Worm (Caenorhabditis elegans) whole organism, late embryonic: ENCODE measurements around the gene msp-55.

ENCODE experiments used
- T23F11.4 ChIP-seq: fragments of 200-800 bp; sonication (Bioruptor generic); optimal IDR thresholded peaks from 2 replicates; lab custom pipeline; 2018; ENCODE audit warnings: mild to moderate bottlenecking, missing genetic modification characterization, missing compliant biosample characterization
- ama-1 ChIP-seq: fragments of 150-350 bp; optimal IDR thresholded peaks from 2 replicates; lab custom pipeline; 2014
- ceh-31 ChIP-seq: sonication (generic microtip); optimal IDR thresholded peaks from 2 replicates; lab custom pipeline; 2016; ENCODE audit warnings: missing genetic modification characterization, missing compliant biosample characterization
- ceh-9 ChIP-seq: sonication (generic microtip); optimal IDR thresholded peaks from 2 replicates; lab custom pipeline; 2016; ENCODE audit warnings: mild to moderate bottlenecking, missing genetic modification characterization, inconsistent platforms, missing compliant biosample characterization
- fkh-10 ChIP-seq: fragments of 150-350 bp; optimal IDR thresholded peaks from 2 replicates; lab custom pipeline; 2014; ENCODE audit warnings: missing biosample characterization, missing genetic modification reagents, missing genetic modification characterization
- hlh-6 ChIP-seq: sonication (generic microtip); optimal IDR thresholded peaks from 2 replicates; lab custom pipeline; 2016; ENCODE audit warnings: missing genotype, missing genetic modification characterization, missing compliant biosample characterization
- nhr-11 ChIP-seq: fragments of 150-350 bp; optimal IDR thresholded peaks from 2 replicates; lab custom pipeline; 2014; ENCODE audit warnings: missing biosample characterization, missing genetic modification characterization
- npax-4 ChIP-seq: sonication (generic microtip); optimal IDR thresholded peaks from 2 replicates; lab custom pipeline; 2016; ENCODE audit warnings: missing genetic modification characterization, missing compliant biosample characterization
- odd-2 ChIP-seq: sonication (generic microtip); optimal IDR thresholded peaks from 2 replicates; lab custom pipeline; 2017; ENCODE audit warnings: antibody characterized with exemption, mild to moderate bottlenecking, missing genetic modification characterization, missing compliant biosample characterization
- pros-1 ChIP-seq: fragments of 150-350 bp; optimal IDR thresholded peaks from 2 replicates; lab custom pipeline; 2014; ENCODE audit warnings: missing biosample characterization, missing genetic modification reagents, missing genetic modification characterization
- sox-4 ChIP-seq: sonication (generic microtip); optimal IDR thresholded peaks from 2 replicates; lab custom pipeline; 2017; ENCODE audit warnings: mild to moderate bottlenecking, missing genetic modification characterization, inconsistent platforms, missing compliant biosample characterization
- syd-9 ChIP-seq: sonication (generic microtip); optimal IDR thresholded peaks from 2 replicates; lab custom pipeline; 2016; ENCODE audit warnings: mild to moderate bottlenecking, missing genetic modification characterization, moderate library complexity, missing compliant biosample characterization
- ztf-16 ChIP-seq: sonication (generic microtip); optimal IDR thresholded peaks from 2 replicates; lab custom pipeline; 2017; ENCODE audit warnings: missing genetic modification characterization, missing compliant biosample characterization

DNA sequence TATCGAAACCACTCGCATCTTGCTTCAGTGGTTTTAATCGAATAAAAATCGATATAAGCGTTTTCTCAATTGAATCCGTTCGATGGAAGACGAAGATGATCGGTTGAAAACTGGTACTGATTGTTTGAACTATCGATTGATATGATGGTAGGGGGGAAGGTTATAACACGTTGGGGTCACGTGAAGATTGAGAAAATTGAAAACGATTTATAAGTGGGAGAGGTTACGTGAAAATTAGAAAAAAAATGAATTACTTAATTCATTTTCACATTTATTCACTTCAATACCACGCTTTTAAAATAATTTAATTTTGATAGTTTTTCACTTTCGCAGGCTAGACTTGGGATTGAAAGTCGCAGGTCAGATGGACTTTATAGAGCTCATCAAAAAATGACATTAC, 5.2 kb upstream of the msp-55 start, which contains the start of gene C09B9.7:
- TF ChIP-seq nhr-11 (tag; lab: Kevin White, UChicago) (no peak), odd-2 (tag; lab: Kevin White, UChicago) (no peak), syd-9 (no peak), hlh-6 (no peak), ama-1 (lab: Kevin White, UChicago) (no peak), pros-1 (tag; lab: Kevin White, UChicago) (no peak), ceh-31 (tag; lab: Kevin White, UChicago) (no peak), T23F11.4 (no peak), ceh-9 (tag; lab: Kevin White, UChicago) (no peak), npax-4 (tag; lab: Kevin White, UChicago) (no peak), fkh-10 (no peak), sox-4 (tag; lab: Kevin White, UChicago) (no peak), ztf-16 (tag; lab: Kevin White, UChicago) (no peak)
